Fruit fly (Drosophila melanogaster) whole organism, embryonic: ENCODE measurements around the gene CG7634.

Source experiments
- Abd-B ChIP-seq: fragments of 200-800 bp; sonication (Bioruptor generic); optimal IDR thresholded peaks from 2 replicates; lab custom pipeline; 2018; ENCODE audit warnings: missing biosample characterization, mild to moderate bottlenecking, missing genetic modification characterization, moderate library complexity
- CG13424 ChIP-seq: fragments of 200-800 bp; sonication (Bioruptor generic); optimal IDR thresholded peaks from 2 replicates; lab custom pipeline; 2019; ENCODE audit warnings: missing biosample characterization, mild to moderate bottlenecking, missing genetic modification characterization, moderate library complexity
- CG17359 ChIP-seq: fragments of 200-800 bp; sonication (Bioruptor generic); optimal IDR thresholded peaks from 3 replicates; lab custom pipeline; 2018; ENCODE audit warnings: missing biosample characterization, mild to moderate bottlenecking, missing genetic modification characterization, moderate library complexity
- CG18599 ChIP-seq: fragments of 200-800 bp; sonication (Bioruptor generic); optimal IDR thresholded peaks from 3 replicates; lab custom pipeline; 2017; ENCODE audit warnings: missing biosample characterization, missing genetic modification characterization, mild to moderate bottlenecking, moderate library complexity, missing genetic modification reagents
- CG2712 ChIP-seq: fragments of 200-800 bp; optimal IDR thresholded peaks from 3 replicates; lab custom pipeline; 2019; ENCODE audit warnings: missing biosample characterization, mild to moderate bottlenecking, missing genetic modification characterization, moderate library complexity
- CG2875 ChIP-seq: fragments of 200-800 bp; sonication (Bioruptor generic); optimal IDR thresholded peaks from 2 replicates; lab custom pipeline; 2017; ENCODE audit warnings: missing biosample characterization, mild to moderate bottlenecking, missing genetic modification characterization, missing genetic modification reagents
- CG32767 ChIP-seq: fragments of 200-800 bp; sonication (Bioruptor generic); IDR thresholded peaks from 2 replicates; pipeline ENCODE4 v1.3.6; 2022; ENCODE audit warnings: missing biosample characterization, missing genetic modification characterization
- CG3847 ChIP-seq: fragments of 200-800 bp; sonication (Bioruptor generic); IDR thresholded peaks from 2 replicates; pipeline ENCODE4 v1.3.6; 2022; ENCODE audit warnings: missing biosample characterization, missing genetic modification characterization
- CG4820 ChIP-seq: fragments of 200-800 bp; sonication (Bioruptor generic); optimal IDR thresholded peaks from 3 replicates; lab custom pipeline; 2016; ENCODE audit warnings: missing biosample characterization, missing genetic modification characterization
- CG7271 ChIP-seq: fragments of 200-800 bp; sonication (Bioruptor generic); optimal IDR thresholded peaks from 2 replicates; lab custom pipeline; 2018; ENCODE audit warnings: missing biosample characterization, mild to moderate bottlenecking, missing genetic modification characterization, moderate library complexity
- CG9817 ChIP-seq: fragments of 200-800 bp; sonication (Bioruptor generic); optimal IDR thresholded peaks from 2 replicates; lab custom pipeline; 2018; ENCODE audit warnings: missing biosample characterization, mild to moderate bottlenecking, missing genetic modification characterization, moderate library complexity
- CTCF ChIP-seq: fragments of 200-800 bp; sonication (Bioruptor generic); optimal IDR thresholded peaks from 2 replicates; lab custom pipeline; 2017; ENCODE audit warnings: missing biosample characterization, mild to moderate bottlenecking, missing genetic modification characterization, moderate library complexity
- Dip3 ChIP-seq: fragments of 200-800 bp; sonication (Bioruptor generic); optimal IDR thresholded peaks from 3 replicates; lab custom pipeline; 2016; ENCODE audit warnings: missing biosample characterization, missing genetic modification characterization
- Dref ChIP-seq: fragments of 200-800 bp; sonication (Bioruptor generic); IDR thresholded peaks from 2 replicates; pipeline ENCODE4 v1.3.6; 2022; ENCODE audit warnings: missing biosample characterization, missing genetic modification characterization
- Elba2 ChIP-seq: fragments of 200-800 bp; sonication (Bioruptor generic); optimal IDR thresholded peaks from 3 replicates; lab custom pipeline; 2016; ENCODE audit warnings: missing biosample characterization, missing genetic modification characterization
- Hr51 ChIP-seq, 2 experiments: fragments of 200-800 bp; sonication (Bioruptor generic); optimal IDR thresholded peaks; 2 replicates in 1 of 2; 3 replicates in 1 of 2; lab custom pipeline; 2016 to 2018; ENCODE audit warnings: missing biosample characterization in 2 of 2, missing genetic modification characterization in 2 of 2, mild to moderate bottlenecking in 1 of 2, moderate library complexity in 1 of 2
- Kr ChIP-seq: fragments of 200-800 bp; sonication (Bioruptor generic); optimal IDR thresholded peaks from 2 replicates; lab custom pipeline; 2017; ENCODE audit warnings: missing biosample characterization, mild to moderate bottlenecking, missing genetic modification characterization
- Lim3 ChIP-seq: fragments of 200-800 bp; sonication (Bioruptor generic); IDR thresholded peaks from 2 replicates; pipeline ENCODE4 v1.3.6; 2022; ENCODE audit warnings: missing biosample characterization, missing genetic modification characterization
- Med ChIP-seq: fragments of 200-800 bp; sonication (Bioruptor generic); peaks from one replicate; lab custom pipeline; 2016; ENCODE audit warnings: missing biosample characterization, missing genetic modification characterization, mild to moderate bottlenecking, inconsistent platforms, moderate library complexity
- Nf-YC ChIP-seq: fragments of 200-800 bp; optimal IDR thresholded peaks from 3 replicates; lab custom pipeline; 2019; ENCODE audit warnings: missing biosample characterization, mild to moderate bottlenecking, missing genetic modification characterization, moderate library complexity
- Side ChIP-seq: fragments of 200-800 bp; sonication (Bioruptor generic); optimal IDR thresholded peaks from 2 replicates; lab custom pipeline; 2016; ENCODE audit warnings: missing biosample characterization, missing genetic modification characterization
- Sin3A ChIP-seq: fragments of >200 bp; optimal IDR thresholded peaks from 2 replicates; lab custom pipeline; 2018
- Sox100B ChIP-seq: fragments of 200-800 bp; sonication (Bioruptor generic); optimal IDR thresholded peaks from 3 replicates; lab custom pipeline; 2018; ENCODE audit warnings: missing biosample characterization, mild to moderate bottlenecking, missing genetic modification characterization
- Sox102F ChIP-seq: fragments of 200-800 bp; sonication (Bioruptor generic); optimal IDR thresholded peaks from 2 replicates; lab custom pipeline; 2018; ENCODE audit warnings: missing biosample characterization, mild to moderate bottlenecking, missing genetic modification characterization, moderate library complexity
- YL-1 ChIP-seq: fragments of 200-800 bp; sonication (Bioruptor generic); optimal IDR thresholded peaks from 3 replicates; lab custom pipeline; 2017; ENCODE audit warnings: missing biosample characterization, mild to moderate bottlenecking, missing genetic modification characterization
- ash1 ChIP-seq: fragments of 200-800 bp; sonication (Bioruptor generic); optimal IDR thresholded peaks from 2 replicates; lab custom pipeline; 2018; ENCODE audit warnings: missing biosample characterization, mild to moderate bottlenecking, missing genetic modification characterization
- az2 ChIP-seq: fragments of 200-800 bp; sonication (Bioruptor generic); optimal IDR thresholded peaks from 3 replicates; lab custom pipeline; 2016; ENCODE audit warnings: missing biosample characterization, missing genetic modification characterization
- cato ChIP-seq: fragments of 200-800 bp; sonication (Bioruptor generic); optimal IDR thresholded peaks from 2 replicates; lab custom pipeline; 2016; ENCODE audit warnings: missing biosample characterization, missing genetic modification characterization, borderline replicate concordance
- dati ChIP-seq: fragments of 200-800 bp; sonication (Bioruptor generic); IDR thresholded peaks from 2 replicates; pipeline ENCODE4 v1.3.6; 2022; ENCODE audit warnings: missing biosample characterization, missing genetic modification characterization
- dmrt11E ChIP-seq: fragments of 200-800 bp; sonication (Bioruptor generic); optimal IDR thresholded peaks from 3 replicates; lab custom pipeline; 2018; ENCODE audit warnings: missing biosample characterization, mild to moderate bottlenecking, missing genetic modification characterization, moderate library complexity
- dpn ChIP-seq, 2 experiments: fragments of 200-800 bp; sonication (Bioruptor generic); optimal IDR thresholded peaks; 3 replicates each; lab custom pipeline; 2016; ENCODE audit warnings: missing biosample characterization in 2 of 2, missing genetic modification characterization in 2 of 2
- gfzf ChIP-seq: fragments of 200-800 bp; sonication (Bioruptor generic); optimal IDR thresholded peaks from 2 replicates; lab custom pipeline; 2016; ENCODE audit warnings: missing biosample characterization, mild to moderate bottlenecking, missing genetic modification characterization, moderate library complexity
- h ChIP-seq: fragments of >200 bp; optimal IDR thresholded peaks from 2 replicates; lab custom pipeline; 2017
- jumu ChIP-seq: fragments of 200-800 bp; sonication (Bioruptor generic); optimal IDR thresholded peaks from 3 replicates; lab custom pipeline; 2016; ENCODE audit warnings: missing biosample characterization, missing genetic modification characterization
- mam ChIP-seq: fragments of 200-800 bp; sonication (Bioruptor generic); optimal IDR thresholded peaks from 3 replicates; lab custom pipeline; 2016; ENCODE audit warnings: missing biosample characterization, missing genetic modification characterization
- nerfin-1 ChIP-seq: fragments of 200-800 bp; sonication (Bioruptor generic); optimal IDR thresholded peaks from 3 replicates; lab custom pipeline; 2019; ENCODE audit warnings: missing biosample characterization, mild to moderate bottlenecking, missing genetic modification characterization, moderate library complexity
- onecut ChIP-seq: fragments of 200-800 bp; sonication (Bioruptor generic); IDR thresholded peaks from 2 replicates; pipeline ENCODE4 v1.3.6; 2022; ENCODE audit warnings: missing biosample characterization, missing genetic modification characterization
- otp ChIP-seq: fragments of 200-800 bp; sonication (Bioruptor generic); IDR thresholded peaks from 3 replicates; pipeline ENCODE4, ENCODE4 v1.3.6; 2022; ENCODE audit warnings: missing biosample characterization, missing genetic modification characterization
- pnt ChIP-seq: fragments of 200-800 bp; sonication (Bioruptor generic); optimal IDR thresholded peaks from 3 replicates; lab custom pipeline; 2016; ENCODE audit warnings: missing biosample characterization, missing genetic modification characterization
- ranshi ChIP-seq: fragments of 200-800 bp; sonication (Bioruptor generic); IDR thresholded peaks from 2 replicates; pipeline ENCODE4 v1.3.6; 2022; ENCODE audit warnings: missing biosample characterization, missing genetic modification characterization
- rib ChIP-seq: fragments of 200-800 bp; sonication (Bioruptor generic); IDR thresholded peaks from 2 replicates; pipeline ENCODE4 v1.3.6; 2022; ENCODE audit warnings: missing biosample characterization, missing genetic modification characterization
- scrt ChIP-seq: fragments of 200-800 bp; sonication (Bioruptor generic); optimal IDR thresholded peaks from 2 replicates; lab custom pipeline; 2018; ENCODE audit warnings: missing biosample characterization, mild to moderate bottlenecking, missing genetic modification characterization, moderate library complexity
- shn ChIP-seq: fragments of 200-800 bp; sonication (Bioruptor generic); optimal IDR thresholded peaks from 3 replicates; lab custom pipeline; 2016; ENCODE audit warnings: missing biosample characterization, missing genetic modification characterization
- sna ChIP-seq: fragments of 200-800 bp; sonication (Bioruptor generic); IDR thresholded peaks from 2 replicates; pipeline ENCODE4 v1.3.6; 2022; ENCODE audit warnings: missing biosample characterization, missing genetic modification characterization; ENCODE audit not compliant: partially characterized antibody
- stwl ChIP-seq: fragments of 200-800 bp; sonication (Bioruptor generic); optimal IDR thresholded peaks from 3 replicates; lab custom pipeline; 2018; ENCODE audit warnings: missing biosample characterization, mild to moderate bottlenecking, missing genetic modification characterization, moderate library complexity
- usp ChIP-seq: fragments of >200 bp; optimal IDR thresholded peaks from 2 replicates; lab custom pipeline; 2017; ENCODE audit warnings: missing biosample characterization, missing genetic modification characterization
- vfl ChIP-seq: fragments of 200-800 bp; sonication (Bioruptor generic); optimal IDR thresholded peaks from 2 replicates; lab custom pipeline; 2016; ENCODE audit warnings: missing biosample characterization, missing genetic modification characterization
- wek ChIP-seq: fragments of 200-800 bp; sonication (Bioruptor generic); optimal IDR thresholded peaks from 3 replicates; lab custom pipeline; 2018; ENCODE audit warnings: missing biosample characterization, mild to moderate bottlenecking, missing genetic modification characterization, moderate library complexity

The CG7634 gene

dm6 chr3L:21515823-21516715 lies 49.2 kb upstream of the CG7634 start, which contains the start of the genes SAK and Cdk12 (continued):
- TF ChIP-seq pnt (GFP tag; lab: Kevin White, UChicago) (peak; percentile 71), Dref (GFP tag; lab: Robert Waterston, UW) (peak; percentile 50), CG2875 (GFP tag; lab: Kevin White, UChicago) (peak; percentile 63), sna (GFP tag; lab: Robert Waterston, UW) (0 out of 2 replicates have a peak, but pooled peaks have one; percentile 15), wek (no peak), stwl (tag; lab: Kevin White, UChicago) (peak; percentile 93), rib (GFP tag; lab: Robert Waterston, UW) (peak; percentile 64; the same call in 1 of the 2 replicates), h (lab: Kevin White, UChicago) (no peak), dmrt11E (tag; lab: Kevin White, UChicago) (peak; percentile 83), CG13424 (tag; lab: Kevin White, UChicago) (peak; percentile 90), ranshi (GFP tag; lab: Robert Waterston, UW) (peak; percentile 67; the same call in 1 of the 2 replicates), CG17359 (peak; percentile 81), CG9817 (tag; lab: Kevin White, UChicago) (peak; percentile 86), usp (GFP tag; lab: Kevin White, UChicago) (no peak), Kr (GFP tag; lab: Kevin White, UChicago) (no peak), Nf-YC (tag; lab: Kevin White, UChicago) (peak; percentile 83), ash1 (GFP tag; lab: Kevin White, UChicago) (no peak), CG7271 (tag; lab: Kevin White, UChicago) (peak; percentile 57), nerfin-1 (tag; lab: Kevin White, UChicago) (peak; percentile 77), CG32767 (GFP tag; lab: Robert Waterston, UW) (peak; percentile 53)

- peak; percentile 27 for TF ChIP-seq az2 (GFP tag; lab: Kevin White, UChicago)
- TF ChIP-seq CG18599 (GFP tag; lab: Kevin White, UChicago) = no peak
- TF ChIP-seq mam = peak; percentile 41
- TF ChIP-seq vfl = peak; percentile 37
- TF ChIP-seq Med (GFP tag; lab: Kevin White, UChicago) = peak; percentile 86
- peak; percentile 37; the same call in 1 of the 2 replicates for TF ChIP-seq CG3847
- TF ChIP-seq YL-1 (GFP tag; lab: Kevin White, UChicago) = peak; percentile 88
- TF ChIP-seq Sox102F (GFP tag; lab: Kevin White, UChicago) = no peak
- no peak for TF ChIP-seq dati
- TF ChIP-seq onecut (GFP tag; lab: Robert Waterston, UW) = no peak
- no peak for TF ChIP-seq Lim3
- peak; percentile 95 for TF ChIP-seq gfzf (GFP tag; lab: Kevin White, UChicago)
- TF ChIP-seq CG4820 (GFP tag; lab: Kevin White, UChicago) = peak; percentile 36
- peak; percentile 70 for TF ChIP-seq scrt
- TF ChIP-seq shn (GFP tag; lab: Kevin White, UChicago) = peak; percentile 51
- peak in 1 of 2 experiments; percentile 40 for TF ChIP-seq dpn (GFP tag; optimal IDR thresholded peaks at IDR 0.05; lab: Kevin White, UChicago)
- TF ChIP-seq Dip3 = peak; percentile 9
- TF ChIP-seq Side (GFP tag; lab: Kevin White, UChicago) = peak; percentile 35
- no peak for TF ChIP-seq Abd-B (GFP tag; lab: Kevin White, UChicago)
- peak; percentile 26 for TF ChIP-seq Elba2
- no peak for TF ChIP-seq otp (GFP tag; lab: Robert Waterston, UW)
- peak; percentile 0 for TF ChIP-seq cato (GFP tag; lab: Kevin White, UChicago)
- TF ChIP-seq Sin3A (lab: Kevin White, UChicago) = peak; percentile 68
- TF ChIP-seq CG2712 = peak; percentile 29
- TF ChIP-seq Dref (GFP tag; lab: Robert Waterston, UW) = 0 out of 2 replicates have a peak, but pooled peaks have one; percentile 10
- TF ChIP-seq CTCF (GFP tag; lab: Kevin White, UChicago) = no peak
- peak in 1 of 2 experiments; percentile 24 for TF ChIP-seq Hr51 (GFP tag; optimal IDR thresholded peaks at IDR 0.05; lab: Kevin White, UChicago)
- TF ChIP-seq Sox100B (GFP tag; lab: Kevin White, UChicago) = no peak
- TF ChIP-seq jumu = no peak
Observed at dm6 chr3L:21516716-21517266, 48.4 kb upstream of the CG7634 start.
